Worm (Caenorhabditis elegans) whole organism, mixed stage, embryonic: ENCODE results near the gene nhr-237.

ENCODE experiments used
- blmp-1 ChIP-seq: fragments of 150-350 bp; optimal IDR thresholded peaks from 2 replicates; lab custom pipeline; 2014; ENCODE audit warnings: missing biosample characterization, missing genetic modification characterization
- ces-1 ChIP-seq: fragments of 150-350 bp; optimal IDR thresholded peaks from 2 replicates; lab custom pipeline; 2014; ENCODE audit warnings: missing biosample characterization, missing genetic modification reagents, missing genetic modification characterization
- cnd-1 ChIP-seq: fragments of 200-800 bp; sonication (Bioruptor generic); optimal IDR thresholded peaks from 2 replicates; lab custom pipeline; 2018; ENCODE audit warnings: mild to moderate bottlenecking, missing genetic modification characterization, missing compliant biosample characterization
- elt-3 ChIP-seq: fragments of 150-350 bp; optimal IDR thresholded peaks from 2 replicates; lab custom pipeline; 2014; ENCODE audit warnings: missing biosample characterization, missing genetic modification characterization
- mep-1 ChIP-seq: fragments of 150-350 bp; optimal IDR thresholded peaks from 2 replicates; lab custom pipeline; 2017; ENCODE audit warnings: missing biosample characterization, missing genetic modification reagents, missing genetic modification characterization, inconsistent platforms
- nhr-237 ChIP-seq: fragments of 150-350 bp; optimal IDR thresholded peaks from 2 replicates; lab custom pipeline; 2014; ENCODE audit warnings: missing biosample characterization, missing genetic modification characterization
- zip-8 ChIP-seq: fragments of 150-350 bp; optimal IDR thresholded peaks from 2 replicates; lab custom pipeline; 2014; ENCODE audit warnings: missing biosample characterization, missing genetic modification characterization
- ztf-11 ChIP-seq: fragments of 150-350 bp; optimal IDR thresholded peaks from 2 replicates; lab custom pipeline; 2014; ENCODE audit warnings: missing biosample characterization, missing genetic modification characterization

ce11 chrV:1668216-1668615 is 41.6 kb upstream of the nhr-237 start, which contains the start of gene irld-42:
- TF ChIP-seq blmp-1 (tag; lab: Kevin White, UChicago): no peak
- no peak for TF ChIP-seq cnd-1
- no peak for TF ChIP-seq ztf-11 (tag; lab: Kevin White, UChicago)
- no peak for TF ChIP-seq mep-1 (tag; lab: Kevin White, UChicago)
- no peak for TF ChIP-seq nhr-237 (tag; lab: Kevin White, UChicago)
- TF ChIP-seq zip-8 (tag; lab: Kevin White, UChicago): no peak
- TF ChIP-seq ces-1 (GFP tag; lab: Kevin White, UChicago): no peak
- TF ChIP-seq elt-3 (tag; lab: Kevin White, UChicago): no peak
